Worm (Caenorhabditis elegans): Measurements from ENCODE around the gene F35E8.6.
"Not testable (repeated sequence)": the region's sequence is repeated elsewhere in the genome, so short reads cannot be mapped to it uniquely, and the experiment has no call there.

The F35E8.6 gene

ce11 chrV:15921102-15921501 lies 9.2 kb downstream of the F35E8.6 start, which contains the start of gene cdr-1:
TSS of gene cdr-1 (plus strand) at chrV:15921309.
- no peak for TF ChIP-seq lsy-2 (tag; optimal IDR thresholded peaks at IDR 0.05)
- no peak for TF ChIP-seq unc-62 (GFP tag; optimal IDR thresholded peaks at IDR 0.05)
- no peak for TF ChIP-seq fos-1 (tag; optimal IDR thresholded peaks at IDR 0.05)
- TF ChIP-seq blmp-1 (tag; optimal IDR thresholded peaks at IDR 0.05; ENCODE audit: insufficient read depth), result no peak
- no peak for TF ChIP-seq C34F6.9 (tag; optimal IDR thresholded peaks at IDR 0.05)
- no peak for TF ChIP-seq aly-2 (tag; optimal IDR thresholded peaks at IDR 0.05)
- no peak for TF ChIP-seq mbf-1 (tag; optimal IDR thresholded peaks at IDR 0.05)
- TF ChIP-seq ama-1 (optimal IDR thresholded peaks at IDR 0.05), result no peak
- TF ChIP-seq mdl-1 (tag; optimal IDR thresholded peaks at IDR 0.05), result no peak
- no peak for TF ChIP-seq elt-1 (tag; optimal IDR thresholded peaks at IDR 0.05)

ce11 chrV:15922979-15923378 lies 11.0 kb downstream of the F35E8.6 start, which contains the start of gene F35E8.13:
TSS of gene F35E8.13 (plus strand) at chrV:15923279.
- TF ChIP-seq egl-27 (tag; optimal IDR thresholded peaks at IDR 0.05) (no peak), R02D3.7 (tag; optimal IDR thresholded peaks at IDR 0.05) (no peak)

- TF ChIP-seq mdl-1 (tag; optimal IDR thresholded peaks at IDR 0.05), result no peak
- no peak for TF ChIP-seq nhr-12 (tag; optimal IDR thresholded peaks at IDR 0.05)
- no peak for TF ChIP-seq blmp-1 (tag; optimal IDR thresholded peaks at IDR 0.05; ENCODE audit: insufficient read depth)
- TF ChIP-seq nhr-10 (tag; optimal IDR thresholded peaks at IDR 0.05), result no peak
- TF ChIP-seq sma-9 (GFP tag; optimal IDR thresholded peaks at IDR 0.05), result no peak
- TF ChIP-seq sma-9 (tag; optimal IDR thresholded peaks at IDR 0.05), result no peak
- no peak for TF ChIP-seq unc-55 (GFP tag; optimal IDR thresholded peaks at IDR 0.05)
- no peak for TF ChIP-seq ama-1 (optimal IDR thresholded peaks at IDR 0.05)
- no peak for TF ChIP-seq nhr-11 (tag; optimal IDR thresholded peaks at IDR 0.05)
- TF ChIP-seq F13H6.1 (tag; optimal IDR thresholded peaks at IDR 0.05), result no peak
- TF ChIP-seq skn-1 (tag; optimal IDR thresholded peaks at IDR 0.05), result no peak
- TF ChIP-seq nhr-6 (tag; optimal IDR thresholded peaks at IDR 0.05), result no peak
- no peak for TF ChIP-seq mbf-1 (tag; optimal IDR thresholded peaks at IDR 0.05)
Observed at ce11 chrV:15924307-15924706, 12.4 kb downstream of the F35E8.6 start, which contains the start of gene nhr-108. TSS of gene nhr-108 (minus strand) at chrV:15924472.

ce11 chrV:15928325-15928724 lies 16.4 kb downstream of the F35E8.6 start, which contains the start of gene pzf-1:
TSS of gene pzf-1 (minus strand) at chrV:15928425.
- TF ChIP-seq Y55F3AM.14 (GFP tag; optimal IDR thresholded peaks at IDR 0.05) (no peak), dmd-4 (tag; optimal IDR thresholded peaks at IDR 0.05) (no peak), unc-55 (GFP tag; optimal IDR thresholded peaks at IDR 0.05) (no peak), unc-39 (tag; optimal IDR thresholded peaks at IDR 0.05) (no peak), lin-13 (GFP tag; optimal IDR thresholded peaks at IDR 0.05) (no peak), nhr-23 (tag; optimal IDR thresholded peaks at IDR 0.05) (no peak), crh-2 (tag; optimal IDR thresholded peaks at IDR 0.05) (no peak), mab-5 (tag; optimal IDR thresholded peaks at IDR 0.05) (no peak), ztf-1 (GFP tag; conservative IDR thresholded peaks at IDR 0.05) (no peak), sma-9 (GFP tag; optimal IDR thresholded peaks at IDR 0.05) (no peak), sma-9 (tag; optimal IDR thresholded peaks at IDR 0.05) (no peak), sma-3 (GFP tag; optimal IDR thresholded peaks at IDR 0.05) (no peak), ama-1 (optimal IDR thresholded peaks at IDR 0.05) (no peak), lin-39 (tag; optimal IDR thresholded peaks at IDR 0.05) (no peak), nhr-6 (tag; optimal IDR thresholded peaks at IDR 0.05) (no peak)

ce11 chrV:15929882-15930281 lies 17.9 kb downstream of the F35E8.6 start, which contains the start of gene srbc-77:
TSS of gene srbc-77 (plus strand) at chrV:15930182.
- not testable (repeated sequence) for TF ChIP-seq mdl-1 (tag; optimal IDR thresholded peaks at IDR 0.05); blmp-1 (tag; optimal IDR thresholded peaks at IDR 0.05; ENCODE audit: insufficient read depth); fos-1 (tag; optimal IDR thresholded peaks at IDR 0.05)

- TF ChIP-seq R02D3.7 (tag; optimal IDR thresholded peaks at IDR 0.05) (no peak), C34F6.9 (tag; optimal IDR thresholded peaks at IDR 0.05) (no peak), lin-13 (GFP tag; optimal IDR thresholded peaks at IDR 0.05) (no peak), ceh-16 (tag; optimal IDR thresholded peaks at IDR 0.05) (no peak), nhr-77 (tag; optimal IDR thresholded peaks at IDR 0.05) (no peak), nhr-21 (tag; optimal IDR thresholded peaks at IDR 0.05) (no peak), nhr-11 (tag; optimal IDR thresholded peaks at IDR 0.05) (no peak), F13H6.1 (tag; optimal IDR thresholded peaks at IDR 0.05) (no peak), sem-4 (tag; optimal IDR thresholded peaks at IDR 0.05) (no peak), lin-39 (tag; optimal IDR thresholded peaks at IDR 0.05) (no peak), ZK546.5 (tag; optimal IDR thresholded peaks at IDR 0.05) (no peak)
Observed at ce11 chrV:15932390-15932789, 20.4 kb downstream of the F35E8.6 start, which contains the start of gene srw-26. TSS of gene srw-26 (minus strand) at chrV:15932490.

All from whole organism, L2 larva.